Worm (Caenorhabditis elegans) whole organism, L1 larva: ENCODE measurements around the gene hum-6.

Source experiments
- blmp-1 ChIP-seq: fragments of 150-350 bp; optimal IDR thresholded peaks from 2 replicates; lab custom pipeline; 2014; ENCODE audit warnings: missing biosample characterization, missing genetic modification characterization
- ceh-82 ChIP-seq, 3 experiments: fragments of 150-350 bp in 1 of 3; sonication (generic microtip) in 2 of 3; optimal IDR thresholded peaks; 2 replicates each; lab custom pipeline; 2014 to 2017; ENCODE audit warnings: missing biosample characterization in 3 of 3, missing genetic modification characterization in 3 of 3
- elt-2 ChIP-seq: sonication (generic microtip); optimal IDR thresholded peaks from 2 replicates; lab custom pipeline; 2016; ENCODE audit warnings: missing genetic modification characterization, mild to moderate bottlenecking, inconsistent platforms, missing compliant biosample characterization, missing genetic modification reagents
- lin-35 ChIP-seq, 2 experiments: fragments of 150-350 bp; optimal IDR thresholded peaks; 2 replicates each; lab custom pipeline; 2014; ENCODE audit warnings: missing biosample characterization in 2 of 2, missing genetic modification characterization in 2 of 2, missing genetic modification reagents in 2 of 2
- lin-39 ChIP-seq: fragments of 150-350 bp; optimal IDR thresholded peaks from 2 replicates; lab custom pipeline; 2014; ENCODE audit warnings: missing biosample characterization, missing genetic modification reagents, missing genetic modification characterization
- lsy-2 ChIP-seq, 2 experiments: fragments of 150-350 bp; optimal IDR thresholded peaks; 2 replicates each; lab custom pipeline; 2014; ENCODE audit warnings: missing biosample characterization in 2 of 2, missing genetic modification characterization in 2 of 2
- mep-1 ChIP-seq: fragments of 150-350 bp; optimal IDR thresholded peaks from 2 replicates; lab custom pipeline; 2014; ENCODE audit warnings: missing biosample characterization, missing genetic modification characterization
- nhr-237 ChIP-seq: fragments of 150-350 bp; optimal IDR thresholded peaks from 2 replicates; lab custom pipeline; 2014; ENCODE audit warnings: missing biosample characterization, missing genetic modification characterization
- nhr-71 ChIP-seq: sonication (generic microtip); optimal IDR thresholded peaks from 2 replicates; lab custom pipeline; 2016; ENCODE audit warnings: mild to moderate bottlenecking, missing genetic modification characterization, moderate library complexity, missing compliant biosample characterization
- unc-62 ChIP-seq: fragments of 150-350 bp; optimal IDR thresholded peaks from 2 replicates; lab custom pipeline; 2014; ENCODE audit warnings: missing biosample characterization, missing genetic modification reagents, missing genetic modification characterization
- xbp-1 ChIP-seq: sonication (generic microtip); optimal IDR thresholded peaks from 2 replicates; lab custom pipeline; 2016; ENCODE audit warnings: missing genetic modification characterization, missing compliant biosample characterization

DNA sequence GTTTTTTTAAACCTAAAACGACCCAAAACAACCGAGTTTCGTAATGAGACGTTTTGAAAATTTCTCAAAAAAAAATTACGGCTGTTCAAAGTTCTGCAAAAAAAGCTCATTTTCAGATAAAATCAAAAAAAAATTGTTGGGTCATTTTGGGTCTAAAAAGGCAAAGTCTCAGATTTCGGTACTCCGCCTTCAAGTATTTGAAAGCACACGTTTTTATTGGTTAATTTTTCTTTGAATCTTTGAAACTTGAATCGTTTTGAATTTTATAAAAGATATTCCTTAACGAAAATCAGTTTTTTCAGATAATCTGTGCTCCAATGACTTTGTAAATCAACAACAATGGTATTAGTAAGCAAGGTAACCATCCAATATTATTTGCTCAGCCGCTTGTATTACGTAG is at the start of gene hum-6:
- TF ChIP-seq blmp-1 (tag; lab: Kevin White, UChicago) (no peak), elt-2 (tag; lab: Kevin White, UChicago) (no peak), nhr-237 (tag; lab: Kevin White, UChicago) (no peak), lin-35 (GFP tag; optimal IDR thresholded peaks at IDR 0.05; lab: Kevin White, UChicago) (no peak), xbp-1 (tag; lab: Kevin White, UChicago) (no peak), lsy-2 (tag; optimal IDR thresholded peaks at IDR 0.05; lab: Kevin White, UChicago) (no peak), lin-39 (no peak), unc-62 (GFP tag; lab: Kevin White, UChicago) (no peak), mep-1 (no peak), nhr-71 (no peak), ceh-82 (tag; optimal IDR thresholded peaks at IDR 0.05; lab: Kevin White, UChicago) (no peak)
